Fruit fly (Drosophila melanogaster) whole organism, prepupa: ENCODE data around the gene CG14960.

Experiments used
- Blimp-1 ChIP-seq: fragments of 200-800 bp; sonication (Bioruptor generic); optimal IDR thresholded peaks from 3 replicates; lab custom pipeline; 2017; ENCODE audit warnings: missing biosample characterization, missing genetic modification characterization, mild to moderate bottlenecking, moderate library complexity, missing genetic modification reagents
- CG11902 ChIP-seq: fragments of 200-800 bp; sonication (Bioruptor generic); optimal IDR thresholded peaks from 3 replicates; lab custom pipeline; 2016; ENCODE audit warnings: missing biosample characterization, missing genetic modification characterization
- CG15336 ChIP-seq: fragments of 200-800 bp; sonication (Bioruptor generic); IDR thresholded peaks from 2 replicates; pipeline ENCODE4 v1.3.6; 2022; ENCODE audit warnings: missing biosample characterization, missing genetic modification characterization
- CG1621 ChIP-seq: fragments of 200-800 bp; sonication (Bioruptor generic); optimal IDR thresholded peaks from 3 replicates; lab custom pipeline; 2018; ENCODE audit warnings: missing biosample characterization, mild to moderate bottlenecking, missing genetic modification characterization
- CG16779 ChIP-seq: fragments of 200-800 bp; sonication (Bioruptor generic); optimal IDR thresholded peaks from 3 replicates; lab custom pipeline; 2017; ENCODE audit warnings: missing biosample characterization, mild to moderate bottlenecking, missing genetic modification characterization
- CG34406 ChIP-seq: fragments of 200-800 bp; sonication (Bioruptor generic); optimal IDR thresholded peaks from 3 replicates; lab custom pipeline; 2016; ENCODE audit warnings: missing biosample characterization, missing genetic modification characterization
- CG4318 ChIP-seq: fragments of 200-800 bp; sonication (Bioruptor generic); optimal IDR thresholded peaks from 3 replicates; lab custom pipeline; 2017; ENCODE audit warnings: missing biosample characterization, mild to moderate bottlenecking, missing genetic modification characterization
- CG6163 ChIP-seq: fragments of 200-800 bp; sonication (Bioruptor generic); IDR thresholded peaks from 3 replicates; pipeline ENCODE4 v1.3.6; 2022; ENCODE audit warnings: missing biosample characterization, missing genetic modification characterization
- CG6808 ChIP-seq: fragments of 200-800 bp; sonication (Bioruptor generic); optimal IDR thresholded peaks from 3 replicates; lab custom pipeline; 2017; ENCODE audit warnings: missing biosample characterization, missing genetic modification characterization, mild to moderate bottlenecking, moderate library complexity, missing genetic modification reagents
- CG8119 ChIP-seq: fragments of 200-800 bp; sonication (Bioruptor generic); IDR thresholded peaks from 3 replicates; pipeline ENCODE4 v1.3.6; 2022; ENCODE audit warnings: missing biosample characterization, missing genetic modification characterization
- CG8632 ChIP-seq: fragments of 200-800 bp; sonication (Bioruptor generic); optimal IDR thresholded peaks from 3 replicates; lab custom pipeline; 2016; ENCODE audit warnings: missing biosample characterization, missing genetic modification characterization
- CG9139 ChIP-seq: fragments of 200-800 bp; sonication (Bioruptor generic); optimal IDR thresholded peaks from 3 replicates; lab custom pipeline; 2017; ENCODE audit warnings: missing biosample characterization, mild to moderate bottlenecking, missing genetic modification characterization
- Eip75B ChIP-seq: fragments of 200-800 bp; sonication (Bioruptor generic); optimal IDR thresholded peaks from 3 replicates; lab custom pipeline; 2016; ENCODE audit warnings: missing biosample characterization, missing genetic modification characterization
- Eip78C ChIP-seq: fragments of 200-800 bp; sonication (Bioruptor generic); peaks from one replicate; lab custom pipeline; 2016; ENCODE audit warnings: missing biosample characterization, missing genetic modification characterization
- OdsH ChIP-seq: fragments of 200-800 bp; sonication (Bioruptor generic); optimal IDR thresholded peaks from 3 replicates; lab custom pipeline; 2016; ENCODE audit warnings: missing biosample characterization, missing genetic modification characterization
- Sox102F ChIP-seq: fragments of 200-800 bp; sonication (Bioruptor generic); optimal IDR thresholded peaks from 2 replicates; lab custom pipeline; 2016; ENCODE audit warnings: missing biosample characterization, mild to moderate bottlenecking, missing genetic modification characterization
- Sox14 ChIP-seq: fragments of 200-800 bp; sonication (Bioruptor generic); optimal IDR thresholded peaks from 3 replicates; lab custom pipeline; 2016; ENCODE audit warnings: missing biosample characterization, missing genetic modification characterization
- achi ChIP-seq: fragments of 200-800 bp; sonication (Bioruptor generic); optimal IDR thresholded peaks from 3 replicates; lab custom pipeline; 2016; ENCODE audit warnings: missing biosample characterization, missing genetic modification characterization
- cyc ChIP-seq: fragments of 200-800 bp; sonication (Bioruptor generic); optimal IDR thresholded peaks from 3 replicates; lab custom pipeline; 2016; ENCODE audit warnings: missing biosample characterization, missing genetic modification characterization
- esn ChIP-seq: fragments of 200-800 bp; sonication (Bioruptor generic); optimal IDR thresholded peaks from 2 replicates; lab custom pipeline; 2016; ENCODE audit warnings: missing biosample characterization, mild to moderate bottlenecking, missing genetic modification characterization, moderate library complexity
- salr ChIP-seq, 2 experiments: fragments of 200-800 bp; sonication (Bioruptor generic); optimal IDR thresholded peaks; 3 replicates each; lab custom pipeline; 2016 to 2018; ENCODE audit warnings: missing biosample characterization in 2 of 2, missing genetic modification characterization in 2 of 2, mild to moderate bottlenecking in 1 of 2
- svp ChIP-seq: fragments of 200-800 bp; sonication (Bioruptor generic); peaks from one replicate; lab custom pipeline; 2016; ENCODE audit warnings: missing biosample characterization, missing genetic modification characterization
- vri ChIP-seq: fragments of 200-800 bp; sonication (Bioruptor generic); optimal IDR thresholded peaks from 3 replicates; lab custom pipeline; 2016; ENCODE audit warnings: missing biosample characterization, mild to moderate bottlenecking, missing genetic modification characterization

CG14960 gene

dm6 chr3L:3319992-3320732, 49.3 kb downstream of the CG14960 start (continued):
- TF ChIP-seq Eip75B (peak; percentile 22), CG6163 (GFP tag; lab: Robert Waterston, UW) (0 out of 3 replicates have a peak, but pooled peaks have one; percentile 41), vri (GFP tag; lab: Kevin White, UChicago) (no peak), Blimp-1 (GFP tag; lab: Kevin White, UChicago) (no peak), CG8119 (GFP tag; lab: Robert Waterston, UW) (no peak), CG34406 (GFP tag; lab: Kevin White, UChicago) (no peak), cyc (no peak), Sox14 (GFP tag; lab: Kevin White, UChicago) (no peak), CG1621 (tag; lab: Kevin White, UChicago) (no peak), CG16779 (tag; lab: Kevin White, UChicago) (no peak), CG4318 (GFP tag; lab: Kevin White, UChicago) (no peak), Eip78C (GFP tag; lab: Kevin White, UChicago) (peak; percentile 75), CG9139 (GFP tag; lab: Kevin White, UChicago) (no peak), svp (peak; percentile 100)
- TF ChIP-seq, all 60 proteins: peak for 14

- TF ChIP-seq CG15336 (GFP tag; lab: Robert Waterston, UW): no peak
- TF ChIP-seq CG8632 (GFP tag; lab: Kevin White, UChicago): no peak
- TF ChIP-seq Blimp-1 (GFP tag; lab: Kevin White, UChicago): no peak
- TF ChIP-seq CG6163 (GFP tag; lab: Robert Waterston, UW): no peak
- no peak for TF ChIP-seq svp
- TF ChIP-seq OdsH (GFP tag; lab: Kevin White, UChicago): no peak
- no peak for TF ChIP-seq CG4318 (GFP tag; lab: Kevin White, UChicago)
- TF ChIP-seq CG6808 (GFP tag; lab: Kevin White, UChicago): no peak
- no peak for TF ChIP-seq achi (GFP tag; lab: Kevin White, UChicago)
- TF ChIP-seq salr (GFP tag; optimal IDR thresholded peaks at IDR 0.05; lab: Kevin White, UChicago): no peak
- TF ChIP-seq Sox102F (GFP tag; lab: Kevin White, UChicago): no peak
- TF ChIP-seq esn (GFP tag; lab: Kevin White, UChicago): no peak
- no peak for TF ChIP-seq CG11902 (GFP tag; lab: Kevin White, UChicago)
Observed at dm6 chr3L:3325597-3325924, 54.7 kb downstream of the CG14960 start.
